Worm (Caenorhabditis elegans): ENCODE measurements around the gene glb-33.

Gene glb-33

DNA sequence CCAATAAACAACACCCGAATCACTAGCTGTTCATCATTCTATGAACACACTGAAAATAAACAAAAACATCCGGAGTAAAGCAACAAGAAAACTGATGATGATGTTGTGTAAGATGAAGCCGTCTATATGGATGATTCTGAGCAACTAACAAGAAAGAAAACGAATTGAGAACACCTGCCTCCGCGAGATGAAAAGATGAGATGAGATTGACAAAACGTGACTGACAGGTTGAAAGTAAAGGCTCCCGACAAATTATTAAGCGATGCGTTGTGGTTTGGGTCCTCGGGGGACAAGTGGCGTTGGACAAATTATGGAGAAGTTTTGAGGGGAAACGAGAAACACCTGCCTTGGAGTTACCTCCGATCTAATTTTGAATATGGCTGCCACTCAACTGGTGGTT lies 25.9 kb upstream of the glb-33 start:
- TF ChIP-seq nhr-48 (tag; optimal IDR thresholded peaks at IDR 0.05): no peak
- TF ChIP-seq unc-62 (GFP tag; optimal IDR thresholded peaks at IDR 0.05 in 1 of 2): peak in 1 of 2 experiments; percentile 83
- TF ChIP-seq unc-62 (tag; optimal IDR thresholded peaks at IDR 0.05): no peak
- peak in 1 of 2 experiments; percentile 53 for TF ChIP-seq daf-16 (GFP tag; optimal IDR thresholded peaks at IDR 0.05)
- no peak for TF ChIP-seq daf-16 (tag; optimal IDR thresholded peaks at IDR 0.05)
- TF ChIP-seq aha-1 (tag): peak; percentile 33

- no peak for TF ChIP-seq egl-43 (GFP tag; IDR thresholded peaks at IDR 0.05)
- TF ChIP-seq egl-27 (tag; optimal IDR thresholded peaks at IDR 0.05): no peak
- no peak for TF ChIP-seq ceh-44 (GFP tag; IDR thresholded peaks at IDR 0.05)
- no peak for TF ChIP-seq R02D3.7 (tag; optimal IDR thresholded peaks at IDR 0.05)
- no peak for TF ChIP-seq zip-2 (tag; optimal IDR thresholded peaks at IDR 0.05)
- TF ChIP-seq fkh-10 (GFP tag; optimal IDR thresholded peaks at IDR 0.05): no peak
- peak in 1 of 2 experiments; percentile 40 for TF ChIP-seq daf-16 (GFP tag; optimal IDR thresholded peaks at IDR 0.05)
- TF ChIP-seq daf-16 (tag; optimal IDR thresholded peaks at IDR 0.05): no peak
- TF ChIP-seq nhr-111 (GFP tag; optimal IDR thresholded peaks at IDR 0.05): no peak
- no peak for TF ChIP-seq ceh-62 (tag; optimal IDR thresholded peaks at IDR 0.05)
- no peak for TF ChIP-seq mdt-29 (GFP tag; IDR thresholded peaks at IDR 0.05)
- TF ChIP-seq nhr-42 (GFP tag; IDR thresholded peaks at IDR 0.05): no peak
- no peak for TF ChIP-seq nhr-77 (tag; optimal IDR thresholded peaks at IDR 0.05)
- TF ChIP-seq hmg-1.1 (GFP tag; IDR thresholded peaks at IDR 0.05): no peak
- peak; percentile 89 for TF ChIP-seq aha-1 (tag)
- TF ChIP-seq lin-1 (GFP tag; IDR thresholded peaks at IDR 0.05): no peak
- no peak for TF ChIP-seq nhr-11 (tag; optimal IDR thresholded peaks at IDR 0.05)
- no peak for TF ChIP-seq mes-2 (tag; optimal IDR thresholded peaks at IDR 0.05; ENCODE audit: poor library complexity, severe bottlenecking)
- TF ChIP-seq jun-1 (tag; optimal IDR thresholded peaks at IDR 0.05): no peak
- TF ChIP-seq F26F4.8 (GFP tag; conservative IDR thresholded peaks at IDR 0.05): no peak
- no peak for TF ChIP-seq fos-1 (tag; optimal IDR thresholded peaks at IDR 0.05)
- no peak for TF ChIP-seq mxl-2 (GFP tag; conservative IDR thresholded peaks at IDR 0.05)
- no peak for TF ChIP-seq tra-1 (GFP tag; IDR thresholded peaks at IDR 0.05)
- TF ChIP-seq nhr-6 (tag; optimal IDR thresholded peaks at IDR 0.05): no peak
- TF ChIP-seq T26A8.4 (GFP tag; IDR thresholded peaks at IDR 0.05): no peak
- TF ChIP-seq lsy-2 (tag; optimal IDR thresholded peaks at IDR 0.05): no peak
- TF ChIP-seq unc-62 (GFP tag; optimal IDR thresholded peaks at IDR 0.05 in 1 of 2): peak in 1 of 2 experiments; percentile 49
- no peak for TF ChIP-seq unc-62 (tag; optimal IDR thresholded peaks at IDR 0.05)
- no peak for TF ChIP-seq dmd-6 (GFP tag; IDR thresholded peaks at IDR 0.05)
- peak; percentile 23 for TF ChIP-seq hlh-30 (tag; optimal IDR thresholded peaks at IDR 0.05; ENCODE audit: insufficient read depth)
- no peak for TF ChIP-seq hlh-11 (tag; optimal IDR thresholded peaks at IDR 0.05)
- TF ChIP-seq zfp-3 (GFP tag; conservative IDR thresholded peaks at IDR 0.05): no peak
These were observed 24.6 kb upstream of the glb-33 start for ce11 chrV:1327317-1327716.

ce11 chrV:1335896-1336295 lies 16.0 kb upstream of the glb-33 start:
- peak in 1 of 2 experiments; percentile 94 for TF ChIP-seq unc-62 (GFP tag; optimal IDR thresholded peaks at IDR 0.05 in 1 of 2)
- no peak for TF ChIP-seq unc-62 (tag; optimal IDR thresholded peaks at IDR 0.05)
- TF ChIP-seq aha-1 (tag): no peak

DNA sequence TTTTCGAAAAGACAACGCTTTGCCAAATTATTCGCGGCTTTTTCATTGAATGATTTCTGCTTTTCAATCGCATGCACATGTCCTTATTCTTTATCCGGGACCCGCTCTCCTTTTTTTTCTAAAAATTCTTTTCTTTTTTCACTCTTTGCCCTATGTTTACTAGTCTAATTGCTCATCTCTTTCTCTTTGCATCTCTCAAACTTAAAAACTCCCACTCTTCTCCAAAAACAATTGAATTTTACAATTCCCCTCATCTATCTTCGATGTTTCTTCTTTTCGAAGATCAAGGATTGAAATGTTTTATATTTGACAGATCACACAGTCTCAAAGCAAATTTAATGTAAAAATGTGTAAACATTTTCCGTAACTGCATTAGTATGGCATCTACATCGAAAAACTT lies 14.2 kb upstream of the glb-33 start:
- TF ChIP-seq hmg-1.1 (GFP tag; IDR thresholded peaks at IDR 0.05) (no peak), fkh-10 (GFP tag; optimal IDR thresholded peaks at IDR 0.05) (peak; percentile 41)

ce11 chrV:1341276-1342050 lies 10.5 kb upstream of the glb-33 start:
- peak in 1 of 2 experiments; percentile 90 for TF ChIP-seq unc-62 (GFP tag; optimal IDR thresholded peaks at IDR 0.05 in 1 of 2)
- no peak for TF ChIP-seq unc-62 (tag; optimal IDR thresholded peaks at IDR 0.05)
- no peak for TF ChIP-seq saeg-2 (GFP tag; IDR thresholded peaks at IDR 0.05)

All from whole organism, L4 larva.